Worm (Caenorhabditis elegans) whole organism, midembryonic: ENCODE results near the gene C49A9.6.
"Not testable (repeated sequence)": the region's sequence is repeated elsewhere in the genome, so short reads cannot be mapped to it uniquely, and the experiment has no call there.

Experiments used
- T22C8.4 ChIP-seq: fragments of 200-800 bp; sonication (Bioruptor generic); IDR thresholded peaks from 2 replicates; pipeline ENCODE4 v1.3.6; 2022; ENCODE audit warnings: missing genetic modification characterization, missing compliant biosample characterization
- cog-1 ChIP-seq: sonication (generic microtip); optimal IDR thresholded peaks from 2 replicates; lab custom pipeline; 2016; ENCODE audit warnings: missing genetic modification characterization, missing compliant biosample characterization
- flt-1 ChIP-seq: fragments of 200-800 bp; sonication (Bioruptor generic); IDR thresholded peaks from 2 replicates; pipeline ENCODE4 v1.3.6; 2022; ENCODE audit warnings: missing genetic modification characterization, missing compliant biosample characterization
- klf-2 ChIP-seq: fragments of 200-800 bp; sonication (Bioruptor generic); conservative IDR thresholded peaks from 2 replicates; pipeline ENCODE4 v1.3.6; 2022; ENCODE audit warnings: missing genetic modification reagents, missing genetic modification characterization, missing compliant biosample characterization
- med-1 ChIP-seq: sonication (generic microtip); optimal IDR thresholded peaks from 2 replicates; lab custom pipeline; 2017; ENCODE audit warnings: missing genetic modification characterization, mild to moderate bottlenecking, missing compliant biosample characterization, antibody characterized with exemption, missing genetic modification reagents; ENCODE audit not compliant: insufficient read depth
- ref-1 ChIP-seq: fragments of 200-800 bp; sonication (Bioruptor generic); conservative IDR thresholded peaks from 2 replicates; pipeline ENCODE4 v1.3.6; 2022; ENCODE audit warnings: missing genetic modification reagents, missing genetic modification characterization, missing compliant biosample characterization
- tab-1 ChIP-seq: fragments of 200-800 bp; sonication (Bioruptor generic); IDR thresholded peaks from 2 replicates; pipeline ENCODE4 v1.3.6; 2022; ENCODE audit warnings: missing genetic modification characterization, missing compliant biosample characterization
- ztf-23 ChIP-seq: fragments of 200-800 bp; sonication (Bioruptor generic); IDR thresholded peaks from 2 replicates; pipeline ENCODE4 v1.3.6; 2022; ENCODE audit warnings: missing genetic modification reagents, missing genetic modification characterization, missing compliant biosample characterization
- ztf-29 ChIP-seq: fragments of 200-800 bp; sonication (Bioruptor generic); IDR thresholded peaks from 2 replicates; pipeline ENCODE4 v1.3.6; 2022; ENCODE audit warnings: missing genetic modification reagents, missing genetic modification characterization, missing compliant biosample characterization

C49A9.6 gene

ce11 chrIV:6230560-6231073 is 19.9 kb downstream of the C49A9.6 start, which contains the start of gene F58F9.4:
F58F9.4 (plus strand) TSS chrIV:6231023.
- TF ChIP-seq ref-1 (GFP tag; lab: Robert Waterston, UW): no peak
- TF ChIP-seq tab-1 (GFP tag; lab: Robert Waterston, UW): no peak
- no peak for TF ChIP-seq flt-1 (GFP tag; lab: Robert Waterston, UW)
- no peak for TF ChIP-seq klf-2 (GFP tag; lab: Robert Waterston, UW)
- no peak for TF ChIP-seq cog-1 (tag; lab: Kevin White, UChicago)
- no peak for TF ChIP-seq T22C8.4 (GFP tag; lab: Robert Waterston, UW)
- TF ChIP-seq ztf-23 (GFP tag; lab: Robert Waterston, UW): no peak

- TF ChIP-seq cog-1 (tag; lab: Kevin White, UChicago) (no peak), klf-2 (GFP tag; lab: Robert Waterston, UW) (no peak), ztf-29 (GFP tag; lab: Robert Waterston, UW) (no peak), med-1 (GFP tag; lab: Kevin White, UChicago) (no peak), ref-1 (GFP tag; lab: Robert Waterston, UW) (no peak), ztf-23 (GFP tag; lab: Robert Waterston, UW) (no peak), T22C8.4 (GFP tag; lab: Robert Waterston, UW) (no peak), tab-1 (GFP tag; lab: Robert Waterston, UW) (no peak), flt-1 (GFP tag; lab: Robert Waterston, UW) (no peak)
Measured at ce11 chrIV:6232769-6233290, 22.1 kb downstream of the C49A9.6 start, which contains the start of gene F58F9.3. F58F9.3 (plus strand) TSS chrIV:6233240.

ce11 chrIV:6237508-6238227 is 26.9 kb downstream of the C49A9.6 start, which contains the start of the genes F58F9.6 and F58F9.8:
F58F9.6 (minus strand) TSS chrIV:6237608.
F58F9.8 (plus strand) TSS chrIV:6238177.
- TF ChIP-seq flt-1 (GFP tag; lab: Robert Waterston, UW): no peak
- no peak for TF ChIP-seq ztf-23 (GFP tag; lab: Robert Waterston, UW)
- no peak for TF ChIP-seq tab-1 (GFP tag; lab: Robert Waterston, UW)
- TF ChIP-seq ztf-29 (GFP tag; lab: Robert Waterston, UW): no peak
- no peak for TF ChIP-seq cog-1 (tag; lab: Kevin White, UChicago)
- no peak for TF ChIP-seq ref-1 (GFP tag; lab: Robert Waterston, UW)
- no peak for TF ChIP-seq klf-2 (GFP tag; lab: Robert Waterston, UW)
- no peak for TF ChIP-seq T22C8.4 (GFP tag; lab: Robert Waterston, UW)

- no peak for TF ChIP-seq tab-1 (GFP tag; lab: Robert Waterston, UW)
- no peak for TF ChIP-seq ztf-23 (GFP tag; lab: Robert Waterston, UW)
- no peak for TF ChIP-seq T22C8.4 (GFP tag; lab: Robert Waterston, UW)
- TF ChIP-seq med-1 (GFP tag; lab: Kevin White, UChicago): no peak
- no peak for TF ChIP-seq cog-1 (tag; lab: Kevin White, UChicago)
- TF ChIP-seq klf-2 (GFP tag; lab: Robert Waterston, UW): no peak
- no peak for TF ChIP-seq ztf-29 (GFP tag; lab: Robert Waterston, UW)
- TF ChIP-seq ref-1 (GFP tag; lab: Robert Waterston, UW): no peak
- TF ChIP-seq flt-1 (GFP tag; lab: Robert Waterston, UW): no peak
Measured at ce11 chrIV:6239993-6240392, 29.3 kb downstream of the C49A9.6 start, which contains the start of gene F58F9.9. F58F9.9 (plus strand) TSS chrIV:6240293.

ce11 chrIV:6248486-6248885 is 37.8 kb downstream of the C49A9.6 start, which contains the start of gene acox-3:
acox-3 (minus strand) TSS chrIV:6248492.
- TF ChIP-seq ztf-29 (GFP tag; lab: Robert Waterston, UW): no peak

ce11 chrIV:6249591-6249990 is 38.9 kb downstream of the C49A9.6 start, which contains the start of gene F58F9.1:
F58F9.1 (plus strand) TSS chrIV:6249841.
- TF ChIP-seq ztf-23 (GFP tag; lab: Robert Waterston, UW) (no peak), klf-2 (GFP tag; lab: Robert Waterston, UW) (no peak), tab-1 (GFP tag; lab: Robert Waterston, UW) (no peak), T22C8.4 (GFP tag; lab: Robert Waterston, UW) (no peak), ref-1 (GFP tag; lab: Robert Waterston, UW) (no peak), cog-1 (tag; lab: Kevin White, UChicago) (no peak), flt-1 (GFP tag; lab: Robert Waterston, UW) (no peak), ztf-29 (GFP tag; lab: Robert Waterston, UW) (no peak), med-1 (GFP tag; lab: Kevin White, UChicago) (no peak)

ce11 chrIV:6253000-6253399 is 42.3 kb downstream of the C49A9.6 start, which contains the start of gene T13A10.2:
T13A10.2 (plus strand) TSS chrIV:6253300.
- TF ChIP-seq T22C8.4 (GFP tag; lab: Robert Waterston, UW); cog-1 (tag; lab: Kevin White, UChicago); klf-2 (GFP tag; lab: Robert Waterston, UW): not testable (repeated sequence)

ce11 chrIV:6254635-6255034 is 43.9 kb downstream of the C49A9.6 start, which contains the start of gene T13A10.64:
T13A10.64 (plus strand) TSS chrIV:6254935.
- TF ChIP-seq ref-1 (GFP tag; lab: Robert Waterston, UW) (no peak), ztf-29 (GFP tag; lab: Robert Waterston, UW) (no peak)

ce11 chrIV:6258967-6259366 is 48.2 kb downstream of the C49A9.6 start:
- TF ChIP-seq tab-1 (GFP tag; lab: Robert Waterston, UW) (no peak), ztf-23 (GFP tag; lab: Robert Waterston, UW) (no peak), klf-2 (GFP tag; lab: Robert Waterston, UW) (no peak), med-1 (GFP tag; lab: Kevin White, UChicago) (no peak), ref-1 (GFP tag; lab: Robert Waterston, UW) (no peak), ztf-29 (GFP tag; lab: Robert Waterston, UW) (no peak), cog-1 (tag; lab: Kevin White, UChicago) (no peak), flt-1 (GFP tag; lab: Robert Waterston, UW) (no peak), T22C8.4 (GFP tag; lab: Robert Waterston, UW) (no peak)
